Fruit fly (Drosophila melanogaster) whole organism, embryonic: ENCODE data around the gene Gen.

ENCODE experiments used
- B-H1 ChIP-seq: fragments of 200-800 bp; sonication (Bioruptor generic); IDR thresholded peaks from 3 replicates; pipeline ENCODE4 v1.3.6; 2022; ENCODE audit warnings: missing biosample characterization, missing genetic modification characterization
- CG10147 ChIP-seq: fragments of 200-800 bp; sonication (Bioruptor generic); optimal IDR thresholded peaks from 2 replicates; lab custom pipeline; 2019; ENCODE audit warnings: missing biosample characterization, mild to moderate bottlenecking, missing genetic modification characterization, moderate library complexity
- CG10366 ChIP-seq: fragments of 200-800 bp; sonication (Bioruptor generic); IDR thresholded peaks from 2 replicates; pipeline ENCODE4 v1.3.6; 2022; ENCODE audit warnings: missing biosample characterization, missing genetic modification characterization
- CG12219 ChIP-seq: fragments of 200-800 bp; sonication (Bioruptor generic); optimal IDR thresholded peaks from 3 replicates; lab custom pipeline; 2018; ENCODE audit warnings: missing biosample characterization, mild to moderate bottlenecking, missing genetic modification characterization
- CG13775 ChIP-seq: fragments of 200-800 bp; sonication (Bioruptor generic); optimal IDR thresholded peaks from 3 replicates; lab custom pipeline; 2017; ENCODE audit warnings: missing biosample characterization, mild to moderate bottlenecking, missing genetic modification characterization
- CG14014 ChIP-seq: fragments of 200-800 bp; sonication (Bioruptor generic); IDR thresholded peaks from 2 replicates; pipeline ENCODE4 v1.3.6; 2022; ENCODE audit warnings: missing biosample characterization, missing genetic modification characterization
- CG14667 ChIP-seq: fragments of 200-800 bp; sonication (Bioruptor generic); IDR thresholded peaks from 2 replicates; pipeline ENCODE4 v1.3.6; 2022; ENCODE audit warnings: missing biosample characterization, missing genetic modification characterization
- CG15073 ChIP-seq: fragments of 200-800 bp; sonication (Bioruptor generic); optimal IDR thresholded peaks from 2 replicates; lab custom pipeline; 2016; ENCODE audit warnings: missing biosample characterization, missing genetic modification characterization
- CG15269 ChIP-seq: fragments of 200-800 bp; sonication (Bioruptor generic); optimal IDR thresholded peaks from 2 replicates; lab custom pipeline; 2018; ENCODE audit warnings: missing biosample characterization, mild to moderate bottlenecking, missing genetic modification characterization, moderate library complexity
- CG15601 ChIP-seq: fragments of 200-800 bp; sonication (Bioruptor generic); optimal IDR thresholded peaks from 3 replicates; lab custom pipeline; 2019; ENCODE audit warnings: missing biosample characterization, mild to moderate bottlenecking, missing genetic modification characterization, moderate library complexity
- CG1602 ChIP-seq: fragments of 200-800 bp; sonication (Bioruptor generic); optimal IDR thresholded peaks from 3 replicates; lab custom pipeline; 2016; ENCODE audit warnings: missing biosample characterization, missing genetic modification characterization
- CG17328 ChIP-seq: fragments of 200-800 bp; sonication (Bioruptor generic); IDR thresholded peaks from 2 replicates; pipeline ENCODE4 v1.3.6; 2022; ENCODE audit warnings: missing biosample characterization, missing genetic modification characterization
- CG17385 ChIP-seq: fragments of 200-800 bp; sonication (Bioruptor generic); optimal IDR thresholded peaks from 3 replicates; lab custom pipeline; 2018; ENCODE audit warnings: missing biosample characterization, mild to moderate bottlenecking, missing genetic modification characterization
- CG17829 ChIP-seq: fragments of 200-800 bp; optimal IDR thresholded peaks from 2 replicates; lab custom pipeline; 2019; ENCODE audit warnings: missing biosample characterization, mild to moderate bottlenecking, missing genetic modification characterization, moderate library complexity
- CG1792 ChIP-seq: fragments of 200-800 bp; sonication (Bioruptor generic); optimal IDR thresholded peaks from 2 replicates; lab custom pipeline; 2016; ENCODE audit warnings: missing biosample characterization, missing genetic modification characterization
- CG18262 ChIP-seq: fragments of 200-800 bp; optimal IDR thresholded peaks from 3 replicates; lab custom pipeline; 2019; ENCODE audit warnings: missing biosample characterization, mild to moderate bottlenecking, missing genetic modification characterization, moderate library complexity
- CG18619 ChIP-seq: fragments of 200-800 bp; sonication (Bioruptor generic); optimal IDR thresholded peaks from 3 replicates; lab custom pipeline; 2017; ENCODE audit warnings: missing biosample characterization, mild to moderate bottlenecking, missing genetic modification characterization
- CG2889 ChIP-seq: fragments of 200-800 bp; sonication (Bioruptor generic); IDR thresholded peaks from 3 replicates; pipeline ENCODE4 v1.3.6; 2022; ENCODE audit warnings: missing biosample characterization, missing genetic modification characterization
- CG31441 ChIP-seq: fragments of 200-800 bp; sonication (Bioruptor generic); IDR thresholded peaks from 2 replicates; pipeline ENCODE4 v1.3.6; 2022; ENCODE audit warnings: missing biosample characterization, missing genetic modification characterization
- CG32532 ChIP-seq: fragments of 200-800 bp; sonication (Bioruptor generic); IDR thresholded peaks from 2 replicates; pipeline ENCODE4 v1.3.6; 2022; ENCODE audit warnings: missing biosample characterization, missing genetic modification characterization
- CG4360 ChIP-seq: fragments of 200-800 bp; sonication (Bioruptor generic); IDR thresholded peaks from 2 replicates; pipeline ENCODE4 v1.3.6; 2022; ENCODE audit warnings: missing biosample characterization, missing genetic modification characterization
- CG4617 ChIP-seq: fragments of 200-800 bp; sonication (Bioruptor generic); optimal IDR thresholded peaks from 3 replicates; lab custom pipeline; 2016; ENCODE audit warnings: missing biosample characterization, missing genetic modification characterization, borderline replicate concordance
- CG4730 ChIP-seq: fragments of 200-800 bp; sonication (Bioruptor generic); IDR thresholded peaks from 2 replicates; pipeline ENCODE4 v1.3.6; 2022; ENCODE audit warnings: missing biosample characterization, missing genetic modification characterization
- CG6254 ChIP-seq: fragments of 200-800 bp; sonication (Bioruptor generic); optimal IDR thresholded peaks from 3 replicates; lab custom pipeline; 2017; ENCODE audit warnings: mild to moderate bottlenecking, missing biosample characterization, missing genetic modification reagents, missing genetic modification characterization
- CG6683 ChIP-seq: fragments of 200-800 bp; sonication (Bioruptor generic); optimal IDR thresholded peaks from 2 replicates; lab custom pipeline; 2017; ENCODE audit warnings: missing biosample characterization, mild to moderate bottlenecking, missing genetic modification characterization, missing genetic modification reagents
- CG6813 ChIP-seq: fragments of 200-800 bp; sonication (Bioruptor generic); optimal IDR thresholded peaks from 2 replicates; lab custom pipeline; 2017; ENCODE audit warnings: missing biosample characterization, missing genetic modification characterization, mild to moderate bottlenecking, moderate library complexity, missing genetic modification reagents
- CG9609 ChIP-seq: fragments of 200-800 bp; sonication (Bioruptor generic); optimal IDR thresholded peaks from 3 replicates; lab custom pipeline; 2016; ENCODE audit warnings: missing biosample characterization, missing genetic modification characterization
- CG9727 ChIP-seq: fragments of 200-800 bp; sonication (Bioruptor generic); optimal IDR thresholded peaks from 3 replicates; lab custom pipeline; 2017; ENCODE audit warnings: missing biosample characterization, mild to moderate bottlenecking, missing genetic modification characterization
- D19A ChIP-seq: fragments of 200-800 bp; optimal IDR thresholded peaks from 3 replicates; lab custom pipeline; 2019; ENCODE audit warnings: missing biosample characterization, mild to moderate bottlenecking, missing genetic modification characterization, moderate library complexity
- H15 ChIP-seq: fragments of 200-800 bp; sonication (Bioruptor generic); IDR thresholded peaks from 3 replicates; pipeline ENCODE4 v1.3.6; 2022; ENCODE audit warnings: missing biosample characterization, missing genetic modification characterization
- Six4 ChIP-seq: fragments of 200-800 bp; sonication (Bioruptor generic); optimal IDR thresholded peaks from 2 replicates; lab custom pipeline; 2016; ENCODE audit warnings: missing biosample characterization, missing genetic modification characterization
- Ssrp ChIP-seq: fragments of 200-800 bp; sonication (Bioruptor generic); optimal IDR thresholded peaks from 2 replicates; lab custom pipeline; 2018; ENCODE audit warnings: missing biosample characterization, mild to moderate bottlenecking, missing genetic modification characterization, moderate library complexity
- TFAM ChIP-seq: fragments of 200-800 bp; sonication (Bioruptor generic); optimal IDR thresholded peaks from 2 replicates; lab custom pipeline; 2017; ENCODE audit warnings: missing biosample characterization, missing genetic modification characterization, inconsistent platforms
- abd-A ChIP-seq: fragments of 200-800 bp; sonication (Bioruptor generic); optimal IDR thresholded peaks from 3 replicates; lab custom pipeline; 2019; ENCODE audit warnings: missing biosample characterization, mild to moderate bottlenecking, missing genetic modification characterization, moderate library complexity
- ara ChIP-seq: fragments of 200-800 bp; sonication (Bioruptor generic); IDR thresholded peaks from 2 replicates; pipeline ENCODE4 v1.3.6; 2022; ENCODE audit warnings: missing biosample characterization, missing genetic modification characterization
- ash1 ChIP-seq: fragments of 200-800 bp; sonication (Bioruptor generic); optimal IDR thresholded peaks from 2 replicates; lab custom pipeline; 2018; ENCODE audit warnings: missing biosample characterization, mild to moderate bottlenecking, missing genetic modification characterization
- chif ChIP-seq, 2 experiments: fragments of 200-800 bp; sonication (Bioruptor generic); optimal IDR thresholded peaks; 3 replicates each; lab custom pipeline; 2016; ENCODE audit warnings: missing biosample characterization in 2 of 2, missing genetic modification characterization in 2 of 2
- chn ChIP-seq: fragments of 200-800 bp; sonication (Bioruptor generic); optimal IDR thresholded peaks from 2 replicates; lab custom pipeline; 2016; ENCODE audit warnings: missing biosample characterization, missing genetic modification characterization
- ci ChIP-seq: fragments of 200-800 bp; sonication (Bioruptor generic); IDR thresholded peaks from 3 replicates; pipeline ENCODE4 v1.3.6; 2022; ENCODE audit warnings: missing biosample characterization, missing genetic modification characterization
- corto ChIP-seq: fragments of 200-800 bp; sonication (Bioruptor generic); optimal IDR thresholded peaks from 2 replicates; lab custom pipeline; 2016; ENCODE audit warnings: missing biosample characterization, mild to moderate bottlenecking, missing genetic modification characterization, moderate library complexity
- dan ChIP-seq: fragments of 200-800 bp; sonication (Bioruptor generic); IDR thresholded peaks from 2 replicates; pipeline ENCODE4 v1.3.6; 2022; ENCODE audit warnings: missing biosample characterization, missing genetic modification characterization
- eve ChIP-seq, 2 experiments: fragments of >200 bp; optimal IDR thresholded peaks; 2 replicates each; lab custom pipeline; 2017; ENCODE audit warnings: missing biosample characterization in 2 of 2, missing genetic modification characterization in 2 of 2
- gfzf ChIP-seq: fragments of 200-800 bp; sonication (Bioruptor generic); optimal IDR thresholded peaks from 2 replicates; lab custom pipeline; 2016; ENCODE audit warnings: missing biosample characterization, mild to moderate bottlenecking, missing genetic modification characterization, moderate library complexity
- hth ChIP-seq: fragments of >200 bp; optimal IDR thresholded peaks from 2 replicates; lab custom pipeline; 2017; ENCODE audit warnings: inconsistent platforms
- jing ChIP-seq: fragments of 200-800 bp; sonication (Bioruptor generic); optimal IDR thresholded peaks from 2 replicates; lab custom pipeline; 2018; ENCODE audit warnings: missing biosample characterization, mild to moderate bottlenecking, missing genetic modification characterization
- onecut ChIP-seq: fragments of 200-800 bp; sonication (Bioruptor generic); IDR thresholded peaks from 2 replicates; pipeline ENCODE4 v1.3.6; 2022; ENCODE audit warnings: missing biosample characterization, missing genetic modification characterization
- pb ChIP-seq: fragments of 200-800 bp; sonication (Bioruptor generic); optimal IDR thresholded peaks from 3 replicates; lab custom pipeline; 2016; ENCODE audit warnings: missing biosample characterization, missing genetic modification characterization
- slou ChIP-seq: fragments of 200-800 bp; sonication (Bioruptor generic); optimal IDR thresholded peaks from 3 replicates; lab custom pipeline; 2016; ENCODE audit warnings: missing biosample characterization, missing genetic modification characterization
- trem ChIP-seq: fragments of 200-800 bp; optimal IDR thresholded peaks from 3 replicates; lab custom pipeline; 2019; ENCODE audit warnings: missing biosample characterization, mild to moderate bottlenecking, missing genetic modification characterization, moderate library complexity
- unpg ChIP-seq: fragments of 200-800 bp; sonication (Bioruptor generic); optimal IDR thresholded peaks from 3 replicates; lab custom pipeline; 2018; ENCODE audit warnings: missing biosample characterization, mild to moderate bottlenecking, missing genetic modification characterization, moderate library complexity
- wor ChIP-seq: fragments of 200-800 bp; sonication (Bioruptor generic); IDR thresholded peaks from 2 replicates; pipeline ENCODE4 v1.3.6; 2022; ENCODE audit warnings: missing biosample characterization, missing genetic modification characterization
- zen ChIP-seq: fragments of 200-800 bp; sonication (Bioruptor generic); optimal IDR thresholded peaks from 3 replicates; lab custom pipeline; 2018; ENCODE audit warnings: missing biosample characterization, mild to moderate bottlenecking, missing genetic modification characterization, moderate library complexity
- zfh1 ChIP-seq: fragments of 200-800 bp; sonication (Bioruptor generic); IDR thresholded peaks from 3 replicates; pipeline ENCODE4 v1.3.6; 2022; ENCODE audit warnings: missing biosample characterization, missing genetic modification characterization

The Gen gene

DNA sequence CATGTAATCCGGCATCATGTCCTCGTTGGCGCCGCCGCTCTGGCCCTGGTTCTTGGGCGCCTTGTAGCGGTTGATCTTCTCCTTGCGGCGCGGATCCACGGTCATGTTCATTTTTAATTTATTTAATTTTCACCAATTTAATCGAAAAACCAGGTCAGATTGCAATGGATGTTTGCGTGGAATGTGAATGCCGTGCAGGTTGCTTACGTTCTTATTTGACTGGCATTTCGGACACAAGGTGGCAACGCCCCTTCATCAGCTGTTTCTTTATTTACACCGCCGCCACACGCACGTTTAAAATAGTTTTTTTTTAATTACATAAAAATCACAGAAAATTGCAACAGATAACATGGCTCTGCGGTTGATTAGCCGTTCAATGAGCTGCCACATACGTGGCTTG, 16.1 kb downstream of the Gen start, which contains the start of the genes CG10674 and CG4611 (continued):
- TF ChIP-seq B-H1 (GFP tag; lab: Robert Waterston, UW): no peak
- TF ChIP-seq CG15073 (GFP tag; lab: Kevin White, UChicago): no peak
- no peak for TF ChIP-seq CG6683 (GFP tag; lab: Kevin White, UChicago)
- TF ChIP-seq chif (GFP tag; optimal IDR thresholded peaks at IDR 0.05; lab: Kevin White, UChicago): no peak
- TF ChIP-seq CG17385: no peak
- no peak for TF ChIP-seq CG15601
- no peak for TF ChIP-seq slou (GFP tag; lab: Kevin White, UChicago)
- no peak for TF ChIP-seq CG14014 (GFP tag; lab: Robert Waterston, UW)
- no peak for TF ChIP-seq CG17328
- TF ChIP-seq CG12219 (GFP tag; lab: Kevin White, UChicago): no peak
- TF ChIP-seq zen (tag; lab: Kevin White, UChicago): no peak
- TF ChIP-seq CG14667 (GFP tag; lab: Robert Waterston, UW): no peak
- no peak for TF ChIP-seq abd-A (tag; lab: Kevin White, UChicago)
- TF ChIP-seq corto (GFP tag; lab: Kevin White, UChicago): no peak
- no peak for TF ChIP-seq wor (GFP tag; lab: Robert Waterston, UW)
- TF ChIP-seq unpg (GFP tag; lab: Kevin White, UChicago): no peak
- TF ChIP-seq H15 (GFP tag; lab: Robert Waterston, UW): no peak
- no peak for TF ChIP-seq CG18262 (tag; lab: Kevin White, UChicago)
- TF ChIP-seq CG1602: no peak
- no peak for TF ChIP-seq onecut
- TF ChIP-seq jing: no peak
- TF ChIP-seq Ssrp: no peak
- no peak for TF ChIP-seq ash1 (GFP tag; lab: Kevin White, UChicago)
- no peak for TF ChIP-seq hth (lab: Kevin White, UChicago)
- no peak for TF ChIP-seq Six4 (GFP tag; lab: Kevin White, UChicago)
- TF ChIP-seq CG4360: no peak
- no peak for TF ChIP-seq CG6813 (GFP tag; lab: Kevin White, UChicago)
- TF ChIP-seq CG1792 (GFP tag; lab: Kevin White, UChicago): no peak
- 0 out of 2 replicates have a peak, but pooled peaks have one; percentile 8 for TF ChIP-seq CG32532 (GFP tag; lab: Robert Waterston, UW)
- peak; percentile 20 for TF ChIP-seq trem (tag; lab: Kevin White, UChicago)
- peak; percentile 75 for TF ChIP-seq CG4617 (GFP tag; lab: Kevin White, UChicago)
- TF ChIP-seq CG9609 (GFP tag; lab: Kevin White, UChicago): no peak
- TF ChIP-seq zfh1 (GFP tag; lab: Robert Waterston, UW): no peak
- no peak for TF ChIP-seq CG9727 (GFP tag; lab: Kevin White, UChicago)
- TF ChIP-seq CG15269 (tag; lab: Kevin White, UChicago): no peak
- TF ChIP-seq D19A (tag; lab: Kevin White, UChicago): no peak
- TF ChIP-seq gfzf (GFP tag; lab: Kevin White, UChicago): no peak
- TF ChIP-seq CG6254 (GFP tag; lab: Kevin White, UChicago): no peak
- no peak for TF ChIP-seq pb (GFP tag; lab: Kevin White, UChicago)
- no peak for TF ChIP-seq ara (GFP tag; lab: Robert Waterston, UW)
- TF ChIP-seq dan (GFP tag; lab: Robert Waterston, UW): no peak
- no peak for TF ChIP-seq ci (GFP tag; lab: Robert Waterston, UW)
- no peak for TF ChIP-seq chn (GFP tag; lab: Kevin White, UChicago)
- TF ChIP-seq CG17829 (tag; lab: Kevin White, UChicago): no peak
- TF ChIP-seq TFAM (GFP tag; lab: Kevin White, UChicago): no peak
- TF ChIP-seq CG10147 (GFP tag; lab: Kevin White, UChicago): no peak
- no peak for TF ChIP-seq CG10366 (GFP tag; lab: Robert Waterston, UW)
- TF ChIP-seq CG4730 (GFP tag; lab: Robert Waterston, UW): no peak
- no peak for TF ChIP-seq CG18619 (GFP tag; lab: Kevin White, UChicago)
- TF ChIP-seq CG13775: no peak
- TF ChIP-seq CG31441: no peak
- no peak for TF ChIP-seq CG2889 (GFP tag; lab: Robert Waterston, UW)
- TF ChIP-seq eve (GFP tag; optimal IDR thresholded peaks at IDR 0.05; lab: Kevin White, UChicago): no peak
